Worm (Caenorhabditis elegans): ENCODE results near the gene ZK470.6.

ZK470.6 gene

DNA sequence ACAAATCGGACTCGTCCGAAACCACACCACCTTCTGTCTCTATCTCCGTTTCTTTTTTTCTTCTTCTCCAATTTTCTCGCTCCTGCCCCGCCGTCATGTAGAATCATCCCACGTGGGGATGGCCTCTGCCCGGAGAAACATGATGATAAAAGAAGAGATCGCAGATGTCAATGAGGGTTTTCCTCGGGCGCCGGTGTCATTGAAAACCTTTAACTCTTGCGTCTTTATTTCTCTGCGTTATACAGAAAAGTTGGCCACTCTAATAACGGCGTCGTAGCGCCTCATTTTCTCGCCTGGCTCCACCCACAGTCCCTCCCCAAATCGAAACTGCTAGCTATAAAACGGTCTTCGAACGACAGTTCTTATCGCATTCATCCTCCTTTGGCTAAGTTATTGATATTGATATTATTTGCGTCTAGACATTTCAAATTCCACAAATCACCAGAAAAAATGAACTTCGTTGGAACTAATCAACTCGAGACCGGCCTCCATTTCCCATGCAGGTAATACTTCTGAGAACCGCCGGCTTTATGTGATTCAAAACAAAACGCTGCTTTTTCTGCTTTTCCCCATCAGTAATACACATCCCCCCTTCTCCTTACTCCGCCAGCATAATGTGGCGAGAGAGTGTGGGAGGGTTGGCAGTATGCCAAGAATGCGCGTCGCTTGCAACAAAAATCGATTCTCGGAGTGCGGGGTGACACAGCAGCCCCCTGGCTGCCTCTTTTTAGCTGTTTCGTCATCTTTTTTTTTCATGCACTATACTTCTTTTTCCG, 32.1 kb downstream of the ZK470.6 start (continued):
- TF ChIP-seq F22D6.2 (tag; optimal IDR thresholded peaks at IDR 0.05) (peak; percentile 54), cebp-1 (GFP tag; IDR thresholded peaks at IDR 0.05) (no peak), cebp-1 (tag; optimal IDR thresholded peaks at IDR 0.05) (peak; percentile 76), Y95B8A.8 (GFP tag; IDR thresholded peaks at IDR 0.05) (0 out of 2 replicates have a peak, but pooled peaks have one; percentile 14), lsy-27 (tag; optimal IDR thresholded peaks at IDR 0.05; ENCODE audit: borderline replicate concordance, insufficient read depth) (no peak), lin-40 (tag; optimal IDR thresholded peaks at IDR 0.05) (peak; percentile 41), nfyb-1 (GFP tag; IDR thresholded peaks at IDR 0.05) (peak; percentile 51), zim-3 (tag; optimal IDR thresholded peaks at IDR 0.05) (no peak), ztf-26 (tag; optimal IDR thresholded peaks at IDR 0.05) (peak; percentile 43), F37B4.10 (GFP tag; IDR thresholded peaks at IDR 0.05) (peak; percentile 74; the same call in 1 of the 2 replicates), nhr-120 (GFP tag; IDR thresholded peaks at IDR 0.05) (0 out of 2 replicates have a peak, but pooled peaks have one; percentile 45), F23B12.7 (tag; optimal IDR thresholded peaks at IDR 0.05; ENCODE audit: insufficient read depth) (peak; percentile 38), aptf-3 (GFP tag; IDR thresholded peaks at IDR 0.05) (0 out of 2 replicates have a peak, but pooled peaks have one; percentile 13), ceh-40 (GFP tag; IDR thresholded peaks at IDR 0.05) (peak; percentile 68), nhr-90 (tag; optimal IDR thresholded peaks at IDR 0.05) (peak; percentile 7), somi-1 (GFP tag; optimal IDR thresholded peaks at IDR 0.05) (no peak), zfh-2 (GFP tag; conservative IDR thresholded peaks at IDR 0.05) (peak; percentile 74), rec-8 (tag; optimal IDR thresholded peaks at IDR 0.05) (no peak), hlh-26 (GFP tag; conservative IDR thresholded peaks at IDR 0.05) (no peak), ekl-4 (GFP tag; IDR thresholded peaks at IDR 0.05) (0 out of 2 replicates have a peak, but pooled peaks have one; percentile 9), F49E8.2 (tag; optimal IDR thresholded peaks at IDR 0.05; ENCODE audit: insufficient read depth) (no peak), K11D2.4 (GFP tag; IDR thresholded peaks at IDR 0.05) (peak; percentile 81), lin-35 (GFP tag; optimal IDR thresholded peaks at IDR 0.05) (no peak), snpc-3.4 (tag; optimal IDR thresholded peaks at IDR 0.05) (no peak), atf-7 (tag; optimal IDR thresholded peaks at IDR 0.05) (peak; percentile 57), sea-2 (GFP tag; IDR thresholded peaks at IDR 0.05) (peak; percentile 53; the same call in 1 of the 2 replicates), nhr-80 (tag; optimal IDR thresholded peaks at IDR 0.05) (peak; percentile 83), mcd-1 (GFP tag; IDR thresholded peaks at IDR 0.05) (peak; percentile 67), dox-1 (GFP tag; IDR thresholded peaks at IDR 0.05) (peak; percentile 35), ztf-25 (GFP tag; IDR thresholded peaks at IDR 0.05) (peak; percentile 43; the same call in 1 of the 2 replicates), C06A6.2 (GFP tag; conservative IDR thresholded peaks at IDR 0.05) (peak; percentile 58), lir-1 (GFP tag; conservative IDR thresholded peaks at IDR 0.05) (peak; percentile 22; the same call in 1 of the 2 replicates), pbrm-1 (GFP tag; IDR thresholded peaks at IDR 0.05) (peak; percentile 58)

DNA sequence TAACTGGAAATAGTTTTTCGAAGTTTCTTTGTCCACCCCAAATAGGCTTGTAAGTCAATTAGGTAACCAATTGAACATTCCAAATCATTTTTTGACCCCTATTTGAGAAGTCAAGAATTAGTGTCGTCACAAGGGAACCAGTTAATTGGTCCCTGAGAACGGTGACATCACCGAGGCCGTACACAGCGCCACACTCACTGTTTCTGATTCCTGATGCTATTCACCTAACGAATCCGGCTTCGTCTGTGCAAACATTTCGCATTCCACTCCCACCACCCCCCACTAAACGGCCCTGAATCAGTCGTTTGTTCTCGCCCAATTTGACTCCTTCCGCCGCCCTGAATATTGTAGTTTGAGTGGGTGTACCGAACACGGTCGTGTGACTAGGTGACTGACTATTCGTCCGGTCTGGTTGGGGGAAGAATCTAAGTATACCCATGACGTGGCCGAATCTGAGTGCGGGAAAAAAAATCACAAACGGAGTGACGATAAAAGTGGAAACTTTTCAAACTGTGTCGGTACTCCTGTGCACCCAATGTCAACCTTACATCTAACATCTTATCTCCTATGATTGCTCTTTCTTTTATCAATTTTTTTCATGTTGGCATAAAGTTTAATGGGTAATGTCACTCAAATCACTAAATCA, 33.0 kb downstream of the ZK470.6 start:
- TF ChIP-seq let-607 (tag; optimal IDR thresholded peaks at IDR 0.05) (peak; percentile 77 to 81), cebp-1 (GFP tag; IDR thresholded peaks at IDR 0.05) (no peak), cebp-1 (tag; optimal IDR thresholded peaks at IDR 0.05) (peak; percentile 51), K12H6.12 (tag; optimal IDR thresholded peaks at IDR 0.05) (peak; percentile 18), C06A6.2 (GFP tag; conservative IDR thresholded peaks at IDR 0.05) (0 out of 2 replicates have a peak, but pooled peaks have one; percentile 15), nhr-80 (tag; optimal IDR thresholded peaks at IDR 0.05) (peak; percentile 40), K11D2.4 (GFP tag; IDR thresholded peaks at IDR 0.05) (peak; percentile 23; the same call in 1 of the 2 replicates), lin-26 (GFP tag; IDR thresholded peaks at IDR 0.05) (0 out of 2 replicates have a peak, but pooled peaks have one; percentile 11), egrh-3 (GFP tag; IDR thresholded peaks at IDR 0.05) (0 out of 2 replicates have a peak, but pooled peaks have one; percentile 10), ets-4 (GFP tag; optimal IDR thresholded peaks at IDR 0.05) (peak; percentile 37), hsf-1 (GFP tag; IDR thresholded peaks at IDR 0.05) (no peak), madf-3 (GFP tag; IDR thresholded peaks at IDR 0.05) (no peak), B0336.3 (GFP tag; IDR thresholded peaks at IDR 0.05) (0 out of 2 replicates have a peak, but pooled peaks have one; percentile 11), mcd-1 (GFP tag; IDR thresholded peaks at IDR 0.05) (0 out of 2 replicates have a peak, but pooled peaks have one; percentile 9), atf-7 (tag; optimal IDR thresholded peaks at IDR 0.05) (peak; percentile 8), zfh-2 (GFP tag; conservative IDR thresholded peaks at IDR 0.05) (0 out of 2 replicates have a peak, but pooled peaks have one; percentile 31), lin-40 (tag; optimal IDR thresholded peaks at IDR 0.05) (no peak), ceh-40 (GFP tag; IDR thresholded peaks at IDR 0.05) (peak; percentile 38; the same call in 1 of the 2 replicates), nfyb-1 (GFP tag; IDR thresholded peaks at IDR 0.05) (peak; percentile 11; the same call in 1 of the 2 replicates), ceh-27 (GFP tag; optimal IDR thresholded peaks at IDR 0.05) (peak; percentile 44), lir-1 (GFP tag; conservative IDR thresholded peaks at IDR 0.05) (no peak)

All from whole organism, young adult.